Fruit fly (Drosophila melanogaster): Measurements from ENCODE around the gene CG12375.

Gene CG12375

dm6 chr2L:8168075-8168474 is 41.4 kb upstream of the CG12375 start:
- no peak for TF ChIP-seq jim (GFP tag; optimal IDR thresholded peaks at IDR 0.05)
- no peak for TF ChIP-seq dmrt93B (GFP tag; optimal IDR thresholded peaks at IDR 0.05)
- no peak for TF ChIP-seq HLH106 (tag; optimal IDR thresholded peaks at IDR 0.05)
- TF ChIP-seq sage (GFP tag; optimal IDR thresholded peaks at IDR 0.05) = no peak
- TF ChIP-seq tai (GFP tag; optimal IDR thresholded peaks at IDR 0.05) = no peak
- no peak for TF ChIP-seq ey (GFP tag; optimal IDR thresholded peaks at IDR 0.05)
- TF ChIP-seq N (GFP tag; optimal IDR thresholded peaks at IDR 0.05) = no peak
- TF ChIP-seq usp (GFP tag; optimal IDR thresholded peaks at IDR 0.05) = no peak
- TF ChIP-seq psq (GFP tag; optimal IDR thresholded peaks at IDR 0.05) = no peak
- no peak for TF ChIP-seq Rel (GFP tag; optimal IDR thresholded peaks at IDR 0.05)
- no peak for TF ChIP-seq Rel (tag; optimal IDR thresholded peaks at IDR 0.05)
- no peak for TF ChIP-seq CG32264 (GFP tag; optimal IDR thresholded peaks at IDR 0.05)
- TF ChIP-seq CG9705 (GFP tag; optimal IDR thresholded peaks at IDR 0.05) = no peak
- no peak for TF ChIP-seq foxo (GFP tag; optimal IDR thresholded peaks at IDR 0.05)
- no peak for TF ChIP-seq h (GFP tag; optimal IDR thresholded peaks at IDR 0.05)

- no peak for TF ChIP-seq Hr83 (GFP tag; optimal IDR thresholded peaks at IDR 0.05; ENCODE audit: poor library complexity, severe bottlenecking)
- no peak for TF ChIP-seq dl (GFP tag; optimal IDR thresholded peaks at IDR 0.05; ENCODE audit: insufficient read depth in 1 of 2, partially characterized antibody in 2 of 2)
- no peak for TF ChIP-seq rgr (GFP tag; optimal IDR thresholded peaks at IDR 0.05)
- no peak for TF ChIP-seq CrebA (GFP tag; optimal IDR thresholded peaks at IDR 0.05; ENCODE audit: borderline replicate concordance)
- no peak for TF ChIP-seq pan (optimal IDR thresholded peaks at IDR 0.05)
- no peak for TF ChIP-seq jim (GFP tag; optimal IDR thresholded peaks at IDR 0.05)
- TF ChIP-seq brk (GFP tag; optimal IDR thresholded peaks at IDR 0.05) = no peak
- TF ChIP-seq lola (GFP tag; optimal IDR thresholded peaks at IDR 0.05) = no peak
- TF ChIP-seq woc (GFP tag; optimal IDR thresholded peaks at IDR 0.05) = no peak
- no peak for TF ChIP-seq Mio (GFP tag; optimal IDR thresholded peaks at IDR 0.05)
- TF ChIP-seq OdsH (GFP tag; optimal IDR thresholded peaks at IDR 0.05) = no peak
- TF ChIP-seq Rel (GFP tag; optimal IDR thresholded peaks at IDR 0.05) = no peak
- no peak for TF ChIP-seq Rel (tag; optimal IDR thresholded peaks at IDR 0.05)
- no peak for TF ChIP-seq fru (GFP tag; optimal IDR thresholded peaks at IDR 0.05)
- TF ChIP-seq ey (GFP tag; optimal IDR thresholded peaks at IDR 0.05) = no peak
- no peak for TF ChIP-seq Hr78 (GFP tag; optimal IDR thresholded peaks at IDR 0.05)
- no peak for TF ChIP-seq Jra (GFP tag; optimal IDR thresholded peaks at IDR 0.05)
- no peak for TF ChIP-seq Dif (GFP tag; optimal IDR thresholded peaks at IDR 0.05; ENCODE audit: partially characterized antibody)
Observed at dm6 chr2L:8165800-8166576, 39.3 kb upstream of the CG12375 start.

dm6 chr2L:8164219-8164618 is 37.5 kb upstream of the CG12375 start:
- TF ChIP-seq Myc (optimal IDR thresholded peaks at IDR 0.05) (no peak), dl (GFP tag; optimal IDR thresholded peaks at IDR 0.05; ENCODE audit: insufficient read depth in 1 of 2, partially characterized antibody in 2 of 2) (no peak), Dfd (GFP tag; optimal IDR thresholded peaks at IDR 0.05) (no peak), OdsH (GFP tag; optimal IDR thresholded peaks at IDR 0.05) (peak; percentile 47), brk (GFP tag; optimal IDR thresholded peaks at IDR 0.05) (peak; percentile 63), CrebA (GFP tag; optimal IDR thresholded peaks at IDR 0.05; ENCODE audit: borderline replicate concordance) (no peak), HLH106 (tag; optimal IDR thresholded peaks at IDR 0.05) (peak; percentile 5), lola (GFP tag; optimal IDR thresholded peaks at IDR 0.05) (no peak), Hnf4 (GFP tag; optimal IDR thresholded peaks at IDR 0.05) (peak; percentile 67), rgr (GFP tag; optimal IDR thresholded peaks at IDR 0.05) (peak; percentile 73), br (GFP tag; optimal IDR thresholded peaks at IDR 0.05) (peak; percentile 19), Hr78 (GFP tag; optimal IDR thresholded peaks at IDR 0.05) (no peak), Sp1 (GFP tag; optimal IDR thresholded peaks at IDR 0.05) (peak; percentile 52), woc (GFP tag; optimal IDR thresholded peaks at IDR 0.05) (no peak), foxo (GFP tag; optimal IDR thresholded peaks at IDR 0.05) (peak in 1 of 2 experiments; percentile 45), sage (GFP tag; optimal IDR thresholded peaks at IDR 0.05) (peak; percentile 3), psq (GFP tag; optimal IDR thresholded peaks at IDR 0.05) (peak; percentile 41), usp (GFP tag; optimal IDR thresholded peaks at IDR 0.05) (no peak), Vsx2 (GFP tag; optimal IDR thresholded peaks at IDR 0.05; ENCODE audit: partially characterized antibody) (no peak), fru (GFP tag; optimal IDR thresholded peaks at IDR 0.05) (no peak), Jra (GFP tag; optimal IDR thresholded peaks at IDR 0.05) (peak; percentile 61), tai (GFP tag; optimal IDR thresholded peaks at IDR 0.05) (peak; percentile 62), dmrt93B (GFP tag; optimal IDR thresholded peaks at IDR 0.05) (peak; percentile 38), dsf (GFP tag; optimal IDR thresholded peaks at IDR 0.05; ENCODE audit: borderline replicate concordance) (peak; percentile 35), jim (GFP tag; optimal IDR thresholded peaks at IDR 0.05) (no peak), h (GFP tag; optimal IDR thresholded peaks at IDR 0.05) (peak; percentile 62), Rel (GFP tag; optimal IDR thresholded peaks at IDR 0.05) (no peak), Rel (tag; optimal IDR thresholded peaks at IDR 0.05) (no peak), Abd-B (GFP tag; optimal IDR thresholded peaks at IDR 0.05) (no peak), sv (GFP tag; optimal IDR thresholded peaks at IDR 0.05) (peak; percentile 41), Mio (GFP tag; optimal IDR thresholded peaks at IDR 0.05) (no peak), CG32264 (GFP tag; optimal IDR thresholded peaks at IDR 0.05) (no peak), Hr83 (GFP tag; optimal IDR thresholded peaks at IDR 0.05; ENCODE audit: poor library complexity, severe bottlenecking) (peak; percentile 96), ey (GFP tag; optimal IDR thresholded peaks at IDR 0.05) (no peak), CG9705 (GFP tag; optimal IDR thresholded peaks at IDR 0.05) (no peak), GATAd (GFP tag; optimal IDR thresholded peaks at IDR 0.05) (no peak), N (GFP tag; optimal IDR thresholded peaks at IDR 0.05) (no peak), pan (optimal IDR thresholded peaks at IDR 0.05) (no peak), Dif (GFP tag; optimal IDR thresholded peaks at IDR 0.05; ENCODE audit: partially characterized antibody) (no peak)

Data from whole organism, wandering third instar larva.